Fruit fly (Drosophila melanogaster) whole organism, pupa: ENCODE data around the gene Nep7.

Experiments
- CG12605 ChIP-seq: fragments of 200-800 bp; sonication (Bioruptor generic); IDR thresholded peaks from 2 replicates; pipeline ENCODE4 v1.3.6; 2022; ENCODE audit warnings: missing biosample characterization, missing genetic modification characterization
- CG13204 ChIP-seq: fragments of 200-800 bp; sonication (Bioruptor generic); optimal IDR thresholded peaks from 2 replicates; lab custom pipeline; 2018; ENCODE audit warnings: missing biosample characterization, mild to moderate bottlenecking, missing genetic modification characterization, moderate library complexity
- CG14655 ChIP-seq: fragments of 200-800 bp; sonication (Bioruptor generic); optimal IDR thresholded peaks from 3 replicates; lab custom pipeline; 2017; ENCODE audit warnings: mild to moderate bottlenecking, missing biosample characterization, missing genetic modification reagents, missing genetic modification characterization
- CG8159 ChIP-seq: fragments of 200-800 bp; sonication (Bioruptor generic); optimal IDR thresholded peaks from 3 replicates; lab custom pipeline; 2018; ENCODE audit warnings: missing biosample characterization, mild to moderate bottlenecking, missing genetic modification characterization, moderate library complexity
- CG9948 ChIP-seq: fragments of 200-800 bp; sonication (Bioruptor generic); optimal IDR thresholded peaks from 2 replicates; lab custom pipeline; 2018; ENCODE audit warnings: missing biosample characterization, mild to moderate bottlenecking, missing genetic modification characterization, moderate library complexity
- Pif1B ChIP-seq: fragments of 200-800 bp; sonication (Bioruptor generic); optimal IDR thresholded peaks from 3 replicates; lab custom pipeline; 2016; ENCODE audit warnings: missing biosample characterization, missing genetic modification characterization
- gl ChIP-seq: fragments of 200-800 bp; sonication (Bioruptor generic); optimal IDR thresholded peaks from 2 replicates; lab custom pipeline; 2018; ENCODE audit warnings: missing biosample characterization, mild to moderate bottlenecking, missing genetic modification characterization

DNA sequence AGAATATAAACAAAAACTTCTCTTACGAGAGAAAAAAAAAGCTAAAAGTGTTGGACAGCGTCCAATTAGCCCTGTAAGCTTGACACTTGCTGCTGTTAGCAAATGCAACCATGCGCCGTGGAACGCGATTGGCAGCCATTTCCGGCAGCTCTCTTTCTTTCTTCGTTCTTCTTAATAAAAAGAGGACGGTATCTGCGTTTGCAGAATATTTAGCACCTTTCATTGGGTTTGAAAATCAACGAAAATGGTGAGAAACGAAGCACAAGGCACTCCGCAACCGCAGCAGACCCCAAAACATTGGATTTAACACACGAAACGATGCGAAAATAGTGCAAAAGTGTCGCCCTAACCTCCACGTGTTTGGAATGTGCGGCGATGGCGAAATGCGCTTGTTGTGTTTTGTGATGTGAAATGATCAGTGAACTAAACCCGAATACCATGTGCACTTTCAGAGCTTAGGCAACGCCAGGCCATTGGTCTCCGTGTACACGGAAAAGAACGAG, 32.0 kb upstream of the Nep7 start, which contains the start of gene RpL4:
- TF ChIP-seq CG8159 (tag; lab: Kevin White, UChicago) (peak; percentile 47), Pif1B (peak; percentile 40), CG13204 (GFP tag; lab: Kevin White, UChicago) (no peak), CG14655 (GFP tag; lab: Kevin White, UChicago) (no peak), CG12605 (GFP tag; lab: Robert Waterston, UW) (peak; percentile 67; the same call in 1 of the 2 replicates), CG9948 (peak; percentile 3), gl (peak; percentile 8)
